Worm (Caenorhabditis elegans) whole organism, L4 larva: Measurements from ENCODE around the gene abt-4.

Experiments used
- fkh-10 ChIP-seq: fragments of 150-350 bp; optimal IDR thresholded peaks from 2 replicates; lab custom pipeline; 2014; ENCODE audit warnings: missing biosample characterization, missing genetic modification reagents, missing genetic modification characterization
- hlh-30 ChIP-seq: sonication (generic microtip); optimal IDR thresholded peaks from 2 replicates; lab custom pipeline; 2017; ENCODE audit warnings: antibody characterized with exemption, mild to moderate bottlenecking, missing genetic modification characterization, missing compliant biosample characterization; ENCODE audit not compliant: insufficient read depth
- nhr-10 ChIP-seq: fragments of 150-350 bp; optimal IDR thresholded peaks from 2 replicates; lab custom pipeline; 2014; ENCODE audit warnings: missing biosample characterization, missing genetic modification characterization
- nhr-237 ChIP-seq: sonication (generic microtip); optimal IDR thresholded peaks from 2 replicates; lab custom pipeline; 2017; ENCODE audit warnings: missing biosample characterization, missing genetic modification characterization
- nhr-48 ChIP-seq: sonication (generic microtip); optimal IDR thresholded peaks from 2 replicates; lab custom pipeline; 2016; ENCODE audit warnings: mild to moderate bottlenecking, missing genetic modification characterization, missing compliant biosample characterization
- nhr-77 ChIP-seq: fragments of 150-350 bp; optimal IDR thresholded peaks from 2 replicates; lab custom pipeline; 2014; ENCODE audit warnings: missing biosample characterization, missing genetic modification characterization
- snpc-4 ChIP-seq: fragments of 150-350 bp; optimal IDR thresholded peaks from 2 replicates; lab custom pipeline; 2014; ENCODE audit warnings: missing biosample characterization, missing genetic modification characterization
- unc-130 ChIP-seq: sonication (generic microtip); optimal IDR thresholded peaks from 2 replicates; lab custom pipeline; 2016; ENCODE audit warnings: missing genetic modification reagents, missing genetic modification characterization, missing compliant biosample characterization

ce11 chrV:376790-377189 lies 46.3 kb upstream of the abt-4 start:
- TF ChIP-seq nhr-77 (no peak), fkh-10 (GFP tag; lab: Kevin White, UChicago) (no peak), snpc-4 (no peak), nhr-237 (tag; lab: Kevin White, UChicago) (no peak), unc-130 (GFP tag; lab: Kevin White, UChicago) (no peak), nhr-48 (no peak), nhr-10 (tag; lab: Kevin White, UChicago) (no peak), hlh-30 (tag; lab: Kevin White, UChicago) (no peak)
